Worm (Caenorhabditis elegans) whole organism, midembryonic: ENCODE data around the gene wsp-1.

Experiments
- T22C8.4 ChIP-seq: fragments of 200-800 bp; sonication (Bioruptor generic); IDR thresholded peaks from 2 replicates; pipeline ENCODE4 v1.3.6; 2022; ENCODE audit warnings: missing genetic modification characterization, missing compliant biosample characterization
- flt-1 ChIP-seq: fragments of 200-800 bp; sonication (Bioruptor generic); IDR thresholded peaks from 2 replicates; pipeline ENCODE4 v1.3.6; 2022; ENCODE audit warnings: missing genetic modification characterization, missing compliant biosample characterization

DNA sequence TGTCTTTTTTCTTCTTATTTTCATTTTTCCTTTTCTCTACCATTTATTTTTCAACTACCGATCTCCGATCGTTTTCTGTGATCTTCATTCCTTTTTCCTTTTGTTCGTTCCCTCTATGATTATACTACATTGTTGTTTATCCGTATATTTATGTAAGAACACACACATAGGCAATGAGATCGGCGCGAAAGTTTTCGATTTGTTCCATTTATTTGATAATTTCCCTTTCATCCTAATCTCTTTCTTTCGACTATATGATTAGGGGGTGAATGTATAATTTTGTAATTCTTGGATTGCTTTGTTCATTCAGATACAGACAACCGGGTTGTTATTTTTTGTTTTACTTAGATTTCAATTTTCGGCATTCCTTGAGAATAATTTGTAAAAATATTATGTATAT, 25.1 kb downstream of the wsp-1 start:
- TF ChIP-seq flt-1 (GFP tag; lab: Robert Waterston, UW) = no peak
- no peak for TF ChIP-seq T22C8.4 (GFP tag; lab: Robert Waterston, UW)
